Worm (Caenorhabditis elegans) whole organism, L4 larva: ENCODE results near the gene Y38E10A.24.

Source experiments
- D1046.2 ChIP-seq: fragments of 200-800 bp; sonication (Bioruptor generic); IDR thresholded peaks from 2 replicates; pipeline ENCODE4 v1.3.6; 2022; ENCODE audit warnings: missing genetic modification characterization, missing compliant biosample characterization
- F10B5.3 ChIP-seq: sonication (generic microtip); optimal IDR thresholded peaks from 2 replicates; lab custom pipeline; 2016; ENCODE audit warnings: mild to moderate bottlenecking, missing genetic modification characterization, missing compliant biosample characterization
- F37D6.2 ChIP-seq: sonication (generic microtip); optimal IDR thresholded peaks from 2 replicates; lab custom pipeline; 2016; ENCODE audit warnings: mild to moderate bottlenecking, missing genetic modification characterization, missing compliant biosample characterization
- F49E8.2 ChIP-seq: sonication (generic microtip); optimal IDR thresholded peaks from 2 replicates; lab custom pipeline; 2016; ENCODE audit warnings: missing compliant biosample characterization, mild to moderate bottlenecking, missing genetic modification characterization, borderline replicate concordance
- T26A8.4 ChIP-seq: fragments of 200-800 bp; sonication (Bioruptor generic); IDR thresholded peaks from 2 replicates; pipeline ENCODE4 v1.3.6; 2022; ENCODE audit warnings: missing genetic modification characterization, missing compliant biosample characterization
- Y48G9A.11 ChIP-seq: fragments of 200-800 bp; sonication (Bioruptor generic); IDR thresholded peaks from 2 replicates; pipeline ENCODE4 v1.3.6; 2022; ENCODE audit warnings: missing genetic modification reagents, missing genetic modification characterization, missing compliant biosample characterization
- ZK546.5 ChIP-seq, 2 experiments: sonication (generic microtip); optimal IDR thresholded peaks; 2 replicates each; lab custom pipeline; 2017; ENCODE audit warnings: missing biosample characterization in 2 of 2, missing genetic modification characterization in 2 of 2
- aly-2 ChIP-seq: sonication (generic microtip); optimal IDR thresholded peaks from 2 replicates; lab custom pipeline; 2018; ENCODE audit warnings: missing biosample characterization, missing genetic modification characterization
- ama-1 ChIP-seq: fragments of 150-350 bp; optimal IDR thresholded peaks from 2 replicates; lab custom pipeline; 2014; ENCODE audit warnings: inconsistent platforms, mixed read lengths
- arid-1 ChIP-seq: fragments of 200-800 bp; sonication (Bioruptor generic); conservative IDR thresholded peaks from 2 replicates; pipeline ENCODE4 v1.3.6; 2022; ENCODE audit warnings: missing genetic modification reagents, missing genetic modification characterization, missing compliant biosample characterization
- attf-4 ChIP-seq: sonication (generic microtip); optimal IDR thresholded peaks from 3 replicates; lab custom pipeline; 2017; ENCODE audit warnings: missing biosample characterization, missing genetic modification characterization
- ceh-20 ChIP-seq: fragments of 200-800 bp; sonication (Bioruptor generic); IDR thresholded peaks from 2 replicates; pipeline ENCODE4 v1.3.6; 2022; ENCODE audit warnings: missing genetic modification reagents, missing genetic modification characterization, missing compliant biosample characterization
- ceh-62 ChIP-seq: sonication (generic microtip); optimal IDR thresholded peaks from 2 replicates; lab custom pipeline; 2017; ENCODE audit warnings: missing biosample characterization, missing genetic modification characterization
- cey-2 ChIP-seq: sonication (generic microtip); optimal IDR thresholded peaks from 3 replicates; lab custom pipeline; 2017; ENCODE audit warnings: missing genetic modification characterization, mild to moderate bottlenecking, missing compliant biosample characterization, antibody characterized with exemption, borderline replicate concordance; ENCODE audit not compliant: insufficient read depth
- ctbp-1 ChIP-seq: fragments of 200-800 bp; sonication (Bioruptor generic); IDR thresholded peaks from 2 replicates; pipeline ENCODE4 v1.3.6; 2022; ENCODE audit warnings: missing genetic modification reagents, missing genetic modification characterization, missing compliant biosample characterization
- daf-12 ChIP-seq: fragments of 150-350 bp; optimal IDR thresholded peaks from 2 replicates; lab custom pipeline; 2014; ENCODE audit warnings: missing biosample characterization, missing genetic modification reagents, missing genetic modification characterization
- daf-16 ChIP-seq, 3 experiments: sonication (generic microtip); optimal IDR thresholded peaks; 2 replicates each; lab custom pipeline; 2016 to 2017; ENCODE audit warnings: missing genetic modification characterization in 3 of 3, missing genetic modification reagents in 3 of 3, mild to moderate bottlenecking in 2 of 3, missing compliant biosample characterization in 2 of 3, missing biosample characterization in 1 of 3, moderate library complexity in 1 of 3
- dmd-6 ChIP-seq: fragments of 200-800 bp; sonication (Bioruptor generic); IDR thresholded peaks from 2 replicates; pipeline ENCODE4 v1.3.6; 2022; ENCODE audit warnings: missing genetic modification reagents, missing genetic modification characterization, missing compliant biosample characterization
- dmd-9 ChIP-seq: fragments of 200-800 bp; sonication (Bioruptor generic); IDR thresholded peaks from 2 replicates; pipeline ENCODE4 v1.3.6; 2022; ENCODE audit warnings: missing genetic modification reagents, missing genetic modification characterization, missing compliant biosample characterization
- egl-43 ChIP-seq: fragments of 200-800 bp; sonication (Bioruptor generic); IDR thresholded peaks from 2 replicates; pipeline ENCODE4 v1.3.6; 2022; ENCODE audit warnings: missing genetic modification reagents, missing genetic modification characterization, missing compliant biosample characterization
- fkh-10 ChIP-seq: fragments of 150-350 bp; optimal IDR thresholded peaks from 2 replicates; lab custom pipeline; 2014; ENCODE audit warnings: missing biosample characterization, missing genetic modification reagents, missing genetic modification characterization
- gei-8 ChIP-seq: fragments of 200-800 bp; sonication (Bioruptor generic); optimal IDR thresholded peaks from 2 replicates; lab custom pipeline; 2018; ENCODE audit warnings: mild to moderate bottlenecking, missing genetic modification characterization, missing compliant biosample characterization
- hlh-30 ChIP-seq: sonication (generic microtip); optimal IDR thresholded peaks from 2 replicates; lab custom pipeline; 2017; ENCODE audit warnings: antibody characterized with exemption, mild to moderate bottlenecking, missing genetic modification characterization, missing compliant biosample characterization; ENCODE audit not compliant: insufficient read depth
- jun-1 ChIP-seq: fragments of 150-350 bp; optimal IDR thresholded peaks from 2 replicates; lab custom pipeline; 2014; ENCODE audit warnings: missing biosample characterization, missing genetic modification reagents, missing genetic modification characterization
- lin-38 ChIP-seq: fragments of 200-800 bp; sonication (Bioruptor generic); IDR thresholded peaks from 2 replicates; pipeline ENCODE4 v1.3.6; 2022; ENCODE audit warnings: missing genetic modification reagents, missing genetic modification characterization, missing compliant biosample characterization
- lin-39 ChIP-seq: fragments of 150-350 bp; optimal IDR thresholded peaks from 2 replicates; lab custom pipeline; 2014; ENCODE audit warnings: missing biosample characterization, missing genetic modification reagents, missing genetic modification characterization
- lir-3 ChIP-seq: sonication (generic microtip); optimal IDR thresholded peaks from 2 replicates; lab custom pipeline; 2016; ENCODE audit warnings: mild to moderate bottlenecking, missing genetic modification characterization, missing compliant biosample characterization
- madf-5 ChIP-seq, 2 experiments: fragments of 200-800 bp; sonication (Bioruptor generic); IDR thresholded peaks; 2 replicates each; pipeline ENCODE4 v1.3.6; 2022; ENCODE audit warnings: missing compliant biosample characterization in 2 of 2, missing genetic modification characterization in 2 of 2
- mdt-29 ChIP-seq: fragments of 200-800 bp; sonication (Bioruptor generic); IDR thresholded peaks from 2 replicates; pipeline ENCODE4 v1.3.6; 2022; ENCODE audit warnings: missing genetic modification reagents, missing genetic modification characterization, missing compliant biosample characterization
- mxl-2 ChIP-seq: fragments of 200-800 bp; sonication (Bioruptor generic); conservative IDR thresholded peaks from 2 replicates; pipeline ENCODE4 v1.3.6; 2022; ENCODE audit warnings: missing genetic modification reagents, missing genetic modification characterization, missing compliant biosample characterization
- nhr-10 ChIP-seq: fragments of 150-350 bp; optimal IDR thresholded peaks from 2 replicates; lab custom pipeline; 2014; ENCODE audit warnings: missing biosample characterization, missing genetic modification characterization
- nhr-102 ChIP-seq: sonication (generic microtip); optimal IDR thresholded peaks from 2 replicates; lab custom pipeline; 2016; ENCODE audit warnings: mild to moderate bottlenecking, missing genetic modification characterization, moderate library complexity, missing compliant biosample characterization
- nhr-111 ChIP-seq: fragments of 200-800 bp; sonication (Bioruptor generic); optimal IDR thresholded peaks from 2 replicates; lab custom pipeline; 2018; ENCODE audit warnings: mild to moderate bottlenecking, missing genetic modification characterization, missing compliant biosample characterization
- nhr-28 ChIP-seq: fragments of 150-350 bp; optimal IDR thresholded peaks from 2 replicates; lab custom pipeline; 2014; ENCODE audit warnings: missing biosample characterization, missing genetic modification characterization
- nhr-41 ChIP-seq: fragments of 200-800 bp; sonication (Bioruptor generic); IDR thresholded peaks from 2 replicates; pipeline ENCODE4 v1.3.6; 2022; ENCODE audit warnings: missing genetic modification reagents, missing genetic modification characterization, missing compliant biosample characterization
- nhr-42 ChIP-seq: fragments of 200-800 bp; sonication (Bioruptor generic); IDR thresholded peaks from 2 replicates; pipeline ENCODE4 v1.3.6; 2022; ENCODE audit warnings: missing genetic modification characterization, missing compliant biosample characterization
- nhr-6 ChIP-seq: fragments of 150-350 bp; optimal IDR thresholded peaks from 2 replicates; lab custom pipeline; 2014; ENCODE audit warnings: missing biosample characterization, missing genetic modification characterization
- nhr-77 ChIP-seq: fragments of 150-350 bp; optimal IDR thresholded peaks from 2 replicates; lab custom pipeline; 2014; ENCODE audit warnings: missing biosample characterization, missing genetic modification characterization
- php-3 ChIP-seq: fragments of 200-800 bp; sonication (Bioruptor generic); IDR thresholded peaks from 2 replicates; pipeline ENCODE4 v1.3.6; 2022; ENCODE audit warnings: missing genetic modification reagents, missing genetic modification characterization, missing compliant biosample characterization
- rbr-2 ChIP-seq: sonication (generic microtip); optimal IDR thresholded peaks from 2 replicates; lab custom pipeline; 2016; ENCODE audit warnings: missing genotype, missing genetic modification characterization, missing compliant biosample characterization
- snpc-4 ChIP-seq: fragments of 150-350 bp; optimal IDR thresholded peaks from 2 replicates; lab custom pipeline; 2014; ENCODE audit warnings: missing biosample characterization, missing genetic modification characterization
- spr-1 ChIP-seq: sonication (generic microtip); optimal IDR thresholded peaks from 2 replicates; lab custom pipeline; 2016; ENCODE audit warnings: mild to moderate bottlenecking, missing genetic modification characterization, missing compliant biosample characterization
- spr-3 ChIP-seq: fragments of 200-800 bp; sonication (Bioruptor generic); optimal IDR thresholded peaks from 2 replicates; lab custom pipeline; 2018; ENCODE audit warnings: mild to moderate bottlenecking, missing genetic modification characterization, missing compliant biosample characterization
- tag-97 ChIP-seq: fragments of 200-800 bp; sonication (Bioruptor generic); IDR thresholded peaks from 2 replicates; pipeline ENCODE4 v1.3.6; 2022; ENCODE audit warnings: missing genetic modification characterization, missing compliant biosample characterization
- vab-7 ChIP-seq: fragments of 200-800 bp; sonication (Bioruptor generic); IDR thresholded peaks from 2 replicates; pipeline ENCODE4 v1.3.6; 2022; ENCODE audit warnings: missing genetic modification reagents, missing genetic modification characterization, missing compliant biosample characterization
- zfp-2 ChIP-seq: sonication (generic microtip); optimal IDR thresholded peaks from 2 replicates; lab custom pipeline; 2016; ENCODE audit warnings: mild to moderate bottlenecking, missing genetic modification characterization, missing compliant biosample characterization
- zfp-3 ChIP-seq: fragments of 200-800 bp; sonication (Bioruptor generic); conservative IDR thresholded peaks from 2 replicates; pipeline ENCODE4 v1.3.6; 2022; ENCODE audit warnings: missing genetic modification reagents, missing genetic modification characterization, missing compliant biosample characterization
- ztf-7 ChIP-seq: fragments of 150-350 bp; optimal IDR thresholded peaks from 2 replicates; lab custom pipeline; 2014; ENCODE audit warnings: missing biosample characterization, missing genetic modification characterization

Gene Y38E10A.24

DNA sequence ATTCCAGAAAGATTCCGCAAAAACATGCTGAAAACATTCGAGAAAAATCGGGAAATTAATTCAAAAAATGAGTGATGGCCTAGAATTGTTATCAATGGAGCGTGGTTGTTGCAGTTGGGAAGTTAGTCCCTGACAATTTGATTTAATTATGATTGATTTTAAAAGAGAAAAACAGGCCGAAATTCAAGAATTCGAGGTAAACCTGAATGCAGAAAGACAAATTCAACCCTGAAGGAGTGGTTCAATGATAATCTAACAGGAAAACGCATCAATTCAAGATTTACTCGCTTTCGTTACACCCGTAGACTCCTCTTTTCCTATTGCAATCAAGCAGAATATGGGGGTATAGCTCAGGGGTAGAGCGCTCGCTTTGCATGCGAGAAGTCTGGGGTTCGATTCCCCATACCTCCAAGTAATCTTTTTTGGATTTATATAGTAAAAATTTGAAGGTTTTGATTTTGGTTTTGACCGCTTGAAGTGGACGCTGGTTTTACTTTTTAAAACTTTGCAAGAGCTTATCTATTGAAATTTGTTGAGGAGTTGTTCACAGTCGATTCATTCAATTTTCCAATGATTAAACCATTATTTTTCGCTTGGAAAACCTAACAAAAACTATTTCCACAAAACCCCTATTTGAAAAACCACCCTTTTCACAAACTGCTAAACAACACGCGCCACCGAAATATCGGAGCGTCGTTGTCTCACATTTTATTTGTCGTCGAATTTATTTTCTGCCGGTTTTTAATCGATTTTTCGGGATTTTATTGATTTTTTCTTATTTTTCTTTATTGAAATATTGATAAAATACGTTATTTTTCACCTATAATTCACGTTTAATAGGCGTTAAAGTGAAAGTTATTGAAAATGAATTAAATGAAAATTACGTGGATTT, 614 bp upstream of the Y38E10A.24 start (continued):
- TF ChIP-seq arid-1 (GFP tag; lab: Robert Waterston, UW), result peak; percentile 58; the same call in 1 of the 2 replicates
- peak; percentile 49; the same call in 1 of the 2 replicates for TF ChIP-seq ceh-20 (GFP tag; lab: Robert Waterston, UW)
- TF ChIP-seq nhr-42 (GFP tag; lab: Robert Waterston, UW), result no peak
- peak; percentile 76 for TF ChIP-seq nhr-102 (tag; lab: Kevin White, UChicago)
- peak; percentile 58 for TF ChIP-seq nhr-6
- TF ChIP-seq spr-1 (tag; lab: Kevin White, UChicago), result peak; percentile 81
- no peak for TF ChIP-seq aly-2 (tag; lab: Kevin White, UChicago)
- peak; percentile 38 to 71; a peak in 1 of 4 replicates for TF ChIP-seq madf-5 (GFP tag; IDR thresholded peaks at IDR 0.05; lab: Robert Waterston, UW)
- no peak for TF ChIP-seq snpc-4
- TF ChIP-seq ztf-7 (tag; lab: Kevin White, UChicago), result peak; percentile 59
- TF ChIP-seq ama-1 (lab: Kevin White, UChicago), result no peak
- 0 out of 2 replicates have a peak, but pooled peaks have one; percentile 79 for TF ChIP-seq zfp-3 (GFP tag; lab: Robert Waterston, UW)
- peak; percentile 72; the same call in 1 of the 2 replicates for TF ChIP-seq D1046.2
- peak; percentile 66 for TF ChIP-seq rbr-2
- peak; percentile 17 for TF ChIP-seq F37D6.2 (tag; lab: Kevin White, UChicago)
- TF ChIP-seq nhr-77 (tag; lab: Kevin White, UChicago), result peak; percentile 30
- 0 out of 2 replicates have a peak, but pooled peaks have one; percentile 54 for TF ChIP-seq php-3
- peak; percentile 78 for TF ChIP-seq nhr-111
- TF ChIP-seq dmd-6, result peak; percentile 62
- peak; percentile 31 for TF ChIP-seq zfp-2
- 0 out of 2 replicates have a peak, but pooled peaks have one; percentile 60 for TF ChIP-seq T26A8.4
- no peak for TF ChIP-seq cey-2 (tag; lab: Kevin White, UChicago)
- TF ChIP-seq lin-38 (GFP tag; lab: Robert Waterston, UW), result peak; percentile 97
- no peak for TF ChIP-seq lin-39
- TF ChIP-seq spr-3 (GFP tag; lab: Kevin White, UChicago), result peak; percentile 85
- peak; percentile 69; the same call in 1 of the 2 replicates for TF ChIP-seq mdt-29 (GFP tag; lab: Robert Waterston, UW)
- TF ChIP-seq nhr-41 (GFP tag; lab: Robert Waterston, UW), result no peak
- peak; percentile 64 for TF ChIP-seq F10B5.3 (tag; lab: Kevin White, UChicago)
- TF ChIP-seq jun-1 (tag; lab: Kevin White, UChicago), result no peak
- TF ChIP-seq nhr-28 (tag; lab: Kevin White, UChicago), result peak; percentile 26
- no peak for TF ChIP-seq ZK546.5 (tag; optimal IDR thresholded peaks at IDR 0.05; lab: Kevin White, UChicago)
- no peak for TF ChIP-seq ceh-62 (tag; lab: Kevin White, UChicago)
- TF ChIP-seq fkh-10 (GFP tag; lab: Kevin White, UChicago), result peak; percentile 56
- no peak for TF ChIP-seq nhr-10 (tag; lab: Kevin White, UChicago)
- TF ChIP-seq F49E8.2 (tag; lab: Kevin White, UChicago), result peak; percentile 67
- TF ChIP-seq mxl-2 (GFP tag; lab: Robert Waterston, UW), result peak; percentile 41; the same call in 1 of the 2 replicates
- TF ChIP-seq lir-3 (tag; lab: Kevin White, UChicago), result peak; percentile 58
- TF ChIP-seq daf-16 (GFP tag; optimal IDR thresholded peaks at IDR 0.05; lab: Kevin White, UChicago), result peak; percentile 8 to 91
- peak; percentile 54 for TF ChIP-seq daf-16 (tag; optimal IDR thresholded peaks at IDR 0.05; lab: Kevin White, UChicago)
- TF ChIP-seq Y48G9A.11, result peak; percentile 90
- TF ChIP-seq dmd-9, result peak; percentile 65
- no peak for TF ChIP-seq daf-12
- TF ChIP-seq vab-7 (GFP tag; lab: Robert Waterston, UW), result peak; percentile 67
- peak; percentile 46; the same call in 1 of the 2 replicates for TF ChIP-seq ctbp-1 (GFP tag; lab: Robert Waterston, UW)
- peak; percentile 93 for TF ChIP-seq egl-43 (GFP tag; lab: Robert Waterston, UW)
- peak; percentile 44 for TF ChIP-seq hlh-30 (tag; lab: Kevin White, UChicago)
- no peak for TF ChIP-seq attf-4 (tag; lab: Kevin White, UChicago)
- TF ChIP-seq tag-97 (GFP tag; lab: Robert Waterston, UW), result no peak
- TF ChIP-seq gei-8 (GFP tag; lab: Kevin White, UChicago), result peak; percentile 71
